Fruit fly (Drosophila melanogaster) whole organism, prepupa: Measurements from ENCODE around the gene Mrp4.

Experiments
- CG11902 ChIP-seq: fragments of 200-800 bp; sonication (Bioruptor generic); optimal IDR thresholded peaks from 3 replicates; lab custom pipeline; 2016; ENCODE audit warnings: missing biosample characterization, missing genetic modification characterization
- CG15336 ChIP-seq: fragments of 200-800 bp; sonication (Bioruptor generic); IDR thresholded peaks from 2 replicates; pipeline ENCODE4 v1.3.6; 2022; ENCODE audit warnings: missing biosample characterization, missing genetic modification characterization
- Ets21C ChIP-seq: fragments of 200-800 bp; sonication (Bioruptor generic); optimal IDR thresholded peaks from 3 replicates; lab custom pipeline; 2016; ENCODE audit warnings: missing biosample characterization, missing genetic modification characterization
- Gug ChIP-seq: fragments of 200-800 bp; sonication (Bioruptor generic); IDR thresholded peaks from 2 replicates; pipeline ENCODE4 v1.3.6; 2022; ENCODE audit warnings: missing biosample characterization, missing genetic modification characterization
- Hr39 ChIP-seq: fragments of 200-800 bp; sonication (Bioruptor generic); optimal IDR thresholded peaks from 2 replicates; lab custom pipeline; 2016; ENCODE audit warnings: missing biosample characterization, missing genetic modification characterization

dm6 chr3R:11614107-11614506 lies 45.1 kb downstream of the Mrp4 start:
- TF ChIP-seq CG11902 (GFP tag; lab: Kevin White, UChicago) (no peak), Hr39 (GFP tag; lab: Kevin White, UChicago) (no peak), Ets21C (GFP tag; lab: Kevin White, UChicago) (no peak), Gug (GFP tag; lab: Robert Waterston, UW) (no peak), CG15336 (no peak)
